Fruit fly (Drosophila melanogaster): ENCODE measurements around the gene RhoL.

RhoL gene

DNA sequence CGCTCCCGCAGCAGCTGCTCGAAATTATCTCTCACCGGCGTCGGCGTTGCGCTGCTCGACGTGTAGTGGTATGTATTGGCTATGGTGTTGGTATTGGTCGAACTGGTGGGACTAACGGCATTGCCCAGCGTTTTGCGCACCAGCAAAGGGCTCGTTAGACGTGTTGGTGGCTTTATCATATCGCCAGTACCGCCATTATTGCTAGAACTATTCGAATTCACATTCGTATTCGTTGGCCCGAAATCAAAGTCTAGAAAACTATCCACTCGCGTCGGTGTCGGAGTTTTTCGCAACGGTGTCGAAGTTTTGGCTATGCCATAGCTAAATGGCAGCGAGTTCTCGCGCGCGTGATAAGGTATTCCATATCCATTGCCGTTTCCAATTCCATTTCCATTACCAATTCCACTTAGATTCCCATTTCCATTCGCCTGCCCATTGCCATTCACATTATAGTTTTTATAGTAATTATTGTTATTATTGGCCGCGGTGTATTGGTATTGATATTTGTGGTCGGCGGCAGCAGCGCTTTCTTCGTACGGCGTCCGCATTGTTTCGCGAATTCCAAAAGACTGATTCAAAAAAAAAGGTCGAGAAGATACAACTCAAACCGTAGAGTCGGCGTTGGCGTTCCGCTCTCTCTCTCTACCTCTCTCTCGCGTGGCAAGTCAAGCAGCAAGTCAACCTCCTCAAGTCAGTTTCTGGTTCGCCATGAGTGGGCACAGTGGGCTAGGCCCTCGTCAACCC lies 30.2 kb upstream of the RhoL start, which contains the start of gene by (continued):
- TF ChIP-seq ato (GFP tag; IDR thresholded peaks at IDR 0.05; ENCODE audit: partially characterized antibody) (no peak), CG6683 (GFP tag; optimal IDR thresholded peaks at IDR 0.05) (no peak), Hr39 (optimal IDR thresholded peaks at IDR 0.05) (no peak), Fer3 (tag; optimal IDR thresholded peaks at IDR 0.05) (no peak), Lim3 (GFP tag; IDR thresholded peaks at IDR 0.05) (no peak), lilli (GFP tag; optimal IDR thresholded peaks at IDR 0.05) (no peak), CG12744 (GFP tag; optimal IDR thresholded peaks at IDR 0.05) (no peak), lola (GFP tag; optimal IDR thresholded peaks at IDR 0.05) (no peak), CG15479 (GFP tag; optimal IDR thresholded peaks at IDR 0.05) (no peak), HLH54F (GFP tag; optimal IDR thresholded peaks at IDR 0.05) (no peak), hbn (GFP tag; IDR thresholded peaks at IDR 0.05; ENCODE audit: partially characterized antibody) (no peak), CG2678 (tag; optimal IDR thresholded peaks at IDR 0.05) (no peak), Deaf1 (tag; optimal IDR thresholded peaks at IDR 0.05) (peak; percentile 51), chif (GFP tag; optimal IDR thresholded peaks at IDR 0.05) (no peak), CG13775 (GFP tag; optimal IDR thresholded peaks at IDR 0.05) (no peak), Neu2 (GFP tag; optimal IDR thresholded peaks at IDR 0.05; ENCODE audit: borderline replicate concordance) (no peak), unc-4 (GFP tag; IDR thresholded peaks at IDR 0.05; ENCODE audit: partially characterized antibody) (0 out of 2 replicates have a peak, but pooled peaks have one; percentile 17), CG6272 (GFP tag; IDR thresholded peaks at IDR 0.05) (no peak), fu2 (GFP tag; optimal IDR thresholded peaks at IDR 0.05) (no peak), pros (GFP tag; optimal IDR thresholded peaks at IDR 0.05) (no peak), mld (GFP tag; IDR thresholded peaks at IDR 0.05; ENCODE audit: partially characterized antibody) (no peak), Eip74EF (GFP tag; optimal IDR thresholded peaks at IDR 0.05) (no peak), HmgD (GFP tag; optimal IDR thresholded peaks at IDR 0.05) (no peak), al (GFP tag; IDR thresholded peaks at IDR 0.05) (no peak), gcm (GFP tag; optimal IDR thresholded peaks at IDR 0.05) (no peak), Jarid2 (GFP tag; optimal IDR thresholded peaks at IDR 0.05) (peak; percentile 71), bbx (GFP tag; IDR thresholded peaks at IDR 0.05; ENCODE audit: partially characterized antibody) (peak; percentile 38; the same call in 1 of the 2 replicates), Xrp1 (GFP tag; IDR thresholded peaks at IDR 0.05) (no peak), tap (tag; optimal IDR thresholded peaks at IDR 0.05) (no peak), gt (GFP tag; IDR thresholded peaks at IDR 0.05) (no peak), HLHmδ (GFP tag; optimal IDR thresholded peaks at IDR 0.05) (no peak), CG9797 (GFP tag; optimal IDR thresholded peaks at IDR 0.05) (no peak), Hr3 (GFP tag; optimal IDR thresholded peaks at IDR 0.05) (no peak), slp2 (GFP tag; optimal IDR thresholded peaks at IDR 0.05) (no peak), unpg (GFP tag; optimal IDR thresholded peaks at IDR 0.05) (no peak), CG33213 (GFP tag; optimal IDR thresholded peaks at IDR 0.05) (no peak), Hmx (GFP tag; optimal IDR thresholded peaks at IDR 0.05) (no peak), fd96Cb (tag; optimal IDR thresholded peaks at IDR 0.05) (no peak)

DNA sequence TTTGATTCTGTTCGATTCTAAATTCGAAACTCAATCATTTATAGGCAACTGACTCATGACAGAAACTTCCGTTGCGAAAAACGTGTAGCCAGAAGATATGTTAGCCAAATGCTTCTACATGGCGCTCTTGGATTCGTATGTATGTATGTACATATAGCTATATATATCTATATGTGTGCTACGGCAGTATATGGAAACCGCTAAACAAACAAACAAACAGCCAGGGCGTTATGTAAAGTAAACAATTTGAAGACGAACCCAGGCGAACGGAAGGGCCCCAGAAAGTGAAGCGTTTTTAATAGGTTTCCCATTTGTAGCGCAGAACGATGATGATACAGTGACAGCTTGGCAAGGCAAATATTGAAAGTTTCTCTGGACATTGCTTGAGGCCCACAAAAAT lies 27.5 kb upstream of the RhoL start:
- TF ChIP-seq Elba2 (GFP tag; optimal IDR thresholded peaks at IDR 0.05): no peak
- TF ChIP-seq CG18619 (GFP tag; optimal IDR thresholded peaks at IDR 0.05): no peak
- TF ChIP-seq CG10543 (GFP tag; optimal IDR thresholded peaks at IDR 0.05): no peak
- no peak for TF ChIP-seq Dip2 (GFP tag; IDR thresholded peaks at IDR 0.05)
- no peak for TF ChIP-seq Rfx (GFP tag; IDR thresholded peaks at IDR 0.05)
- TF ChIP-seq HLH4C (GFP tag; IDR thresholded peaks at IDR 0.05; ENCODE audit: partially characterized antibody): no peak
- TF ChIP-seq Doc3 (GFP tag; IDR thresholded peaks at IDR 0.05; ENCODE audit: partially characterized antibody): no peak
- TF ChIP-seq CG2116 (GFP tag; optimal IDR thresholded peaks at IDR 0.05): no peak
- no peak for TF ChIP-seq stc (GFP tag; IDR thresholded peaks at IDR 0.05)
- no peak for TF ChIP-seq CG31365 (tag; optimal IDR thresholded peaks at IDR 0.05)
- no peak for TF ChIP-seq tup (GFP tag; optimal IDR thresholded peaks at IDR 0.05)
- TF ChIP-seq zen2 (GFP tag; IDR thresholded peaks at IDR 0.05; ENCODE audit: partially characterized antibody): no peak
- TF ChIP-seq CG17912 (GFP tag; optimal IDR thresholded peaks at IDR 0.05): no peak
